Fruit fly (Drosophila melanogaster): Measurements from ENCODE around the gene CG18746.

Gene CG18746

dm6 chr3R:7821559-7821958 is 31.6 kb upstream of the CG18746 start (continued):
- TF ChIP-seq CG11085 (GFP tag; IDR thresholded peaks at IDR 0.05) (no peak), vnd (GFP tag; IDR thresholded peaks at IDR 0.05; ENCODE audit: partially characterized antibody) (no peak), Dad (GFP tag; optimal IDR thresholded peaks at IDR 0.05) (no peak), CG10147 (GFP tag; optimal IDR thresholded peaks at IDR 0.05) (peak; percentile 41), stc (GFP tag; IDR thresholded peaks at IDR 0.05) (no peak), tll (GFP tag; optimal IDR thresholded peaks at IDR 0.05) (no peak), tio (GFP tag; optimal IDR thresholded peaks at IDR 0.05) (no peak), zen2 (GFP tag; IDR thresholded peaks at IDR 0.05; ENCODE audit: partially characterized antibody) (no peak), CG10209 (GFP tag; optimal IDR thresholded peaks at IDR 0.05) (peak; percentile 36), CG14965 (GFP tag; optimal IDR thresholded peaks at IDR 0.05; ENCODE audit: borderline replicate concordance) (no peak), CG15269 (tag; optimal IDR thresholded peaks at IDR 0.05) (peak; percentile 48), CG18619 (GFP tag; optimal IDR thresholded peaks at IDR 0.05) (peak; percentile 34), CG6854 (GFP tag; optimal IDR thresholded peaks at IDR 0.05) (no peak), pum (GFP tag; optimal IDR thresholded peaks at IDR 0.05) (no peak), hbn (GFP tag; IDR thresholded peaks at IDR 0.05; ENCODE audit: partially characterized antibody) (no peak), ara (GFP tag; IDR thresholded peaks at IDR 0.05) (no peak), cad (GFP tag; optimal IDR thresholded peaks at IDR 0.05) (no peak), sens-2 (GFP tag; IDR thresholded peaks at IDR 0.05) (no peak), CG7963 (GFP tag; IDR thresholded peaks at IDR 0.05; ENCODE audit: partially characterized antibody) (no peak), CG6654 (GFP tag; optimal IDR thresholded peaks at IDR 0.05) (no peak), CG15479 (GFP tag; optimal IDR thresholded peaks at IDR 0.05) (no peak), CG34422 (GFP tag; IDR thresholded peaks at IDR 0.05) (no peak), maf-S (GFP tag; optimal IDR thresholded peaks at IDR 0.05) (no peak), CG6689 (GFP tag; IDR thresholded peaks at IDR 0.05) (peak; percentile 49), knrl (GFP tag; IDR thresholded peaks at IDR 0.05; ENCODE audit: partially characterized antibody) (no peak), CG32532 (GFP tag; IDR thresholded peaks at IDR 0.05) (peak; percentile 49), Ets97D (GFP tag; optimal IDR thresholded peaks at IDR 0.05) (no peak), unc-4 (GFP tag; IDR thresholded peaks at IDR 0.05; ENCODE audit: partially characterized antibody) (no peak), Ravus (GFP tag; IDR thresholded peaks at IDR 0.05) (no peak), usp (GFP tag; optimal IDR thresholded peaks at IDR 0.05) (no peak), CG3726 (GFP tag; IDR thresholded peaks at IDR 0.05) (0 out of 3 replicates have a peak, but pooled peaks have one; percentile 13), CG7839 (tag; optimal IDR thresholded peaks at IDR 0.05) (peak; percentile 52), croc (GFP tag; conservative IDR thresholded peaks at IDR 0.05) (no peak)

dm6 chr3R:7813981-7814529 is 24.1 kb upstream of the CG18746 start, which contains the start of gene CG34384:
TSS of gene CG34384 (plus strand) at chr3R:7814361.
- no peak for TF ChIP-seq sob (GFP tag; IDR thresholded peaks at IDR 0.05)
- no peak for TF ChIP-seq CG17568 (GFP tag; optimal IDR thresholded peaks at IDR 0.05)
- TF ChIP-seq hbn (GFP tag; IDR thresholded peaks at IDR 0.05; ENCODE audit: partially characterized antibody): no peak
- TF ChIP-seq pros (GFP tag; optimal IDR thresholded peaks at IDR 0.05): no peak
- no peak for TF ChIP-seq lov (optimal IDR thresholded peaks at IDR 0.05)
- no peak for TF ChIP-seq lov (GFP tag; IDR thresholded peaks at IDR 0.05)
- TF ChIP-seq Lpt (GFP tag; optimal IDR thresholded peaks at IDR 0.05): no peak
- no peak for TF ChIP-seq zfh1 (GFP tag; IDR thresholded peaks at IDR 0.05)
- no peak for TF ChIP-seq esg (GFP tag; conservative IDR thresholded peaks at IDR 0.05)
- peak; percentile 40 for TF ChIP-seq CG8359 (GFP tag; optimal IDR thresholded peaks at IDR 0.05; ENCODE audit: borderline replicate concordance)
- TF ChIP-seq CG11085 (GFP tag; IDR thresholded peaks at IDR 0.05): no peak
- peak; percentile 65; the same call in 2 of the 4 replicates for TF ChIP-seq Gug (GFP tag; IDR thresholded peaks at IDR 0.05)
- TF ChIP-seq Bteb2 (GFP tag; optimal IDR thresholded peaks at IDR 0.05): peak; percentile 27
- TF ChIP-seq Ravus (GFP tag; IDR thresholded peaks at IDR 0.05): no peak
- no peak for TF ChIP-seq wek (GFP tag; optimal IDR thresholded peaks at IDR 0.05)
- peak; percentile 88 for TF ChIP-seq CG18599 (GFP tag; optimal IDR thresholded peaks at IDR 0.05)
- peak; percentile 58; the same call in 2 of the 3 replicates for TF ChIP-seq dysf (GFP tag; IDR thresholded peaks at IDR 0.05)
- no peak for TF ChIP-seq knrl (GFP tag; IDR thresholded peaks at IDR 0.05; ENCODE audit: partially characterized antibody)
- peak; percentile 46 for TF ChIP-seq CG17359 (tag; optimal IDR thresholded peaks at IDR 0.05)
- no peak for TF ChIP-seq CG11247 (GFP tag; IDR thresholded peaks at IDR 0.05)
- peak; percentile 66 for TF ChIP-seq CG12659 (GFP tag; optimal IDR thresholded peaks at IDR 0.05)
- no peak for TF ChIP-seq C15 (GFP tag; IDR thresholded peaks at IDR 0.05)
